Worm (Caenorhabditis elegans) whole organism, midembryonic: ENCODE measurements around the gene srw-103.

Source experiments
- T22C8.4 ChIP-seq: fragments of 200-800 bp; sonication (Bioruptor generic); IDR thresholded peaks from 2 replicates; pipeline ENCODE4 v1.3.6; 2022; ENCODE audit warnings: missing genetic modification characterization, missing compliant biosample characterization
- flt-1 ChIP-seq: fragments of 200-800 bp; sonication (Bioruptor generic); IDR thresholded peaks from 2 replicates; pipeline ENCODE4 v1.3.6; 2022; ENCODE audit warnings: missing genetic modification characterization, missing compliant biosample characterization
- klf-2 ChIP-seq: fragments of 200-800 bp; sonication (Bioruptor generic); conservative IDR thresholded peaks from 2 replicates; pipeline ENCODE4 v1.3.6; 2022; ENCODE audit warnings: missing genetic modification reagents, missing genetic modification characterization, missing compliant biosample characterization
- med-1 ChIP-seq: sonication (generic microtip); optimal IDR thresholded peaks from 2 replicates; lab custom pipeline; 2017; ENCODE audit warnings: missing genetic modification characterization, mild to moderate bottlenecking, missing compliant biosample characterization, antibody characterized with exemption, missing genetic modification reagents; ENCODE audit not compliant: insufficient read depth
- ref-1 ChIP-seq: fragments of 200-800 bp; sonication (Bioruptor generic); conservative IDR thresholded peaks from 2 replicates; pipeline ENCODE4 v1.3.6; 2022; ENCODE audit warnings: missing genetic modification reagents, missing genetic modification characterization, missing compliant biosample characterization
- tab-1 ChIP-seq: fragments of 200-800 bp; sonication (Bioruptor generic); IDR thresholded peaks from 2 replicates; pipeline ENCODE4 v1.3.6; 2022; ENCODE audit warnings: missing genetic modification characterization, missing compliant biosample characterization
- ztf-29 ChIP-seq: fragments of 200-800 bp; sonication (Bioruptor generic); IDR thresholded peaks from 2 replicates; pipeline ENCODE4 v1.3.6; 2022; ENCODE audit warnings: missing genetic modification reagents, missing genetic modification characterization, missing compliant biosample characterization

ce11 chrV:1731918-1732317 is 14.9 kb downstream of the srw-103 start, which contains the start of gene gst-21:
- no peak for TF ChIP-seq T22C8.4
- no peak for TF ChIP-seq flt-1 (GFP tag; lab: Robert Waterston, UW)
- TF ChIP-seq klf-2 (GFP tag; lab: Robert Waterston, UW), result no peak
- TF ChIP-seq ref-1 (GFP tag; lab: Robert Waterston, UW), result no peak
- no peak for TF ChIP-seq med-1
- TF ChIP-seq tab-1 (GFP tag; lab: Robert Waterston, UW), result no peak
- no peak for TF ChIP-seq ztf-29 (GFP tag; lab: Robert Waterston, UW)
